Worm (Caenorhabditis elegans) whole organism, mixed stage, embryonic: ENCODE results near the gene R102.2.

ENCODE experiments used
- M03D4.4 ChIP-seq: sonication (generic microtip); optimal IDR thresholded peaks from 2 replicates; lab custom pipeline; 2017; ENCODE audit warnings: mild to moderate bottlenecking, missing genetic modification characterization, missing compliant biosample characterization
- bed-3 ChIP-seq: fragments of 200-800 bp; sonication (Bioruptor generic); optimal IDR thresholded peaks from 3 replicates; lab custom pipeline; 2018; ENCODE audit warnings: mild to moderate bottlenecking, missing genetic modification characterization, moderate library complexity, missing compliant biosample characterization
- blmp-1 ChIP-seq: fragments of 150-350 bp; optimal IDR thresholded peaks from 2 replicates; lab custom pipeline; 2014; ENCODE audit warnings: missing biosample characterization, missing genetic modification characterization
- ceh-39 ChIP-seq: fragments of 150-350 bp; optimal IDR thresholded peaks from 2 replicates; lab custom pipeline; 2014; ENCODE audit warnings: missing biosample characterization, missing genetic modification characterization
- ceh-43 ChIP-seq: fragments of 200-800 bp; sonication (Bioruptor generic); optimal IDR thresholded peaks from 2 replicates; lab custom pipeline; 2018; ENCODE audit warnings: mild to moderate bottlenecking, missing genetic modification characterization, moderate library complexity, missing compliant biosample characterization
- ceh-83 ChIP-seq: fragments of 200-800 bp; sonication (Bioruptor generic); optimal IDR thresholded peaks from 2 replicates; lab custom pipeline; 2018; ENCODE audit warnings: mild to moderate bottlenecking, missing genetic modification characterization, missing compliant biosample characterization
- ces-1 ChIP-seq: fragments of 150-350 bp; optimal IDR thresholded peaks from 2 replicates; lab custom pipeline; 2014; ENCODE audit warnings: missing biosample characterization, missing genetic modification reagents, missing genetic modification characterization
- cnd-1 ChIP-seq: fragments of 200-800 bp; sonication (Bioruptor generic); optimal IDR thresholded peaks from 2 replicates; lab custom pipeline; 2018; ENCODE audit warnings: mild to moderate bottlenecking, missing genetic modification characterization, missing compliant biosample characterization
- drap-1 ChIP-seq: fragments of 200-800 bp; sonication (Bioruptor generic); optimal IDR thresholded peaks from 3 replicates; lab custom pipeline; 2018; ENCODE audit warnings: mild to moderate bottlenecking, missing genetic modification characterization, missing compliant biosample characterization
- elt-3 ChIP-seq: fragments of 150-350 bp; optimal IDR thresholded peaks from 2 replicates; lab custom pipeline; 2014; ENCODE audit warnings: missing biosample characterization, missing genetic modification characterization
- ham-2 ChIP-seq: fragments of 200-800 bp; sonication (Bioruptor generic); optimal IDR thresholded peaks from 2 replicates; lab custom pipeline; 2018; ENCODE audit warnings: mild to moderate bottlenecking, missing genetic modification characterization, missing compliant biosample characterization
- hlh-1 ChIP-seq: fragments of 150-350 bp; optimal IDR thresholded peaks from 2 replicates; lab custom pipeline; 2014; ENCODE audit warnings: missing biosample characterization, missing genetic modification reagents, missing genetic modification characterization
- lin-13 ChIP-seq: fragments of 150-350 bp; optimal IDR thresholded peaks from 2 replicates; lab custom pipeline; 2014; ENCODE audit warnings: missing biosample characterization, missing genetic modification characterization
- lin-32 ChIP-seq: fragments of 200-800 bp; sonication (Bioruptor generic); optimal IDR thresholded peaks from 2 replicates; lab custom pipeline; 2018; ENCODE audit warnings: mild to moderate bottlenecking, missing genetic modification characterization, missing compliant biosample characterization
- lsy-2 ChIP-seq: fragments of 150-350 bp; optimal IDR thresholded peaks from 2 replicates; lab custom pipeline; 2014; ENCODE audit warnings: missing biosample characterization, missing genetic modification characterization
- mab-5 ChIP-seq: fragments of 150-350 bp; optimal IDR thresholded peaks from 2 replicates; lab custom pipeline; 2014; ENCODE audit warnings: missing biosample characterization, missing genetic modification characterization
- mep-1 ChIP-seq: fragments of 150-350 bp; optimal IDR thresholded peaks from 2 replicates; lab custom pipeline; 2017; ENCODE audit warnings: missing biosample characterization, missing genetic modification reagents, missing genetic modification characterization, inconsistent platforms
- mls-2 ChIP-seq: sonication (generic microtip); optimal IDR thresholded peaks from 2 replicates; lab custom pipeline; 2016; ENCODE audit warnings: mild to moderate bottlenecking, missing genetic modification characterization, moderate library complexity, missing compliant biosample characterization
- nhr-2 ChIP-seq: fragments of 150-350 bp; optimal IDR thresholded peaks from 2 replicates; lab custom pipeline; 2014; ENCODE audit warnings: missing biosample characterization, missing genetic modification characterization
- nhr-237 ChIP-seq: fragments of 150-350 bp; optimal IDR thresholded peaks from 2 replicates; lab custom pipeline; 2014; ENCODE audit warnings: missing biosample characterization, missing genetic modification characterization
- nhr-76 ChIP-seq: sonication (generic microtip); optimal IDR thresholded peaks from 2 replicates; lab custom pipeline; 2017; ENCODE audit warnings: missing biosample characterization, missing genetic modification characterization
- pha-4 ChIP-seq: fragments of 150-350 bp; optimal IDR thresholded peaks from 2 replicates; lab custom pipeline; 2018; ENCODE audit warnings: missing biosample characterization, missing genetic modification reagents, missing genetic modification characterization
- sem-2 ChIP-seq: fragments of 200-800 bp; sonication (Bioruptor generic); optimal IDR thresholded peaks from 2 replicates; lab custom pipeline; 2018; ENCODE audit warnings: mild to moderate bottlenecking, missing genetic modification characterization, missing compliant biosample characterization
- snpc-4 ChIP-seq: fragments of 150-350 bp; optimal IDR thresholded peaks from 2 replicates; lab custom pipeline; 2014; ENCODE audit warnings: missing biosample characterization, missing genetic modification characterization
- sptf-1 ChIP-seq: sonication (generic microtip); optimal IDR thresholded peaks from 2 replicates; lab custom pipeline; 2017; ENCODE audit warnings: mild to moderate bottlenecking, missing genetic modification characterization, moderate library complexity, missing compliant biosample characterization
- tbx-8 ChIP-seq: fragments of 200-800 bp; sonication (Bioruptor generic); optimal IDR thresholded peaks from 2 replicates; lab custom pipeline; 2018; ENCODE audit warnings: mild to moderate bottlenecking, missing genetic modification characterization, moderate library complexity, missing compliant biosample characterization
- unc-120 ChIP-seq: sonication (generic microtip); optimal IDR thresholded peaks from 2 replicates; lab custom pipeline; 2017; ENCODE audit warnings: missing genetic modification characterization, missing compliant biosample characterization; ENCODE audit not compliant: poor library complexity, severe bottlenecking
- unc-39 ChIP-seq: fragments of 150-350 bp; optimal IDR thresholded peaks from 2 replicates; lab custom pipeline; 2014; ENCODE audit warnings: missing biosample characterization, missing genetic modification characterization
- zip-8 ChIP-seq: fragments of 150-350 bp; optimal IDR thresholded peaks from 2 replicates; lab custom pipeline; 2014; ENCODE audit warnings: missing biosample characterization, missing genetic modification characterization
- ztf-11 ChIP-seq: fragments of 150-350 bp; optimal IDR thresholded peaks from 2 replicates; lab custom pipeline; 2014; ENCODE audit warnings: missing biosample characterization, missing genetic modification characterization

R102.2 gene

DNA sequence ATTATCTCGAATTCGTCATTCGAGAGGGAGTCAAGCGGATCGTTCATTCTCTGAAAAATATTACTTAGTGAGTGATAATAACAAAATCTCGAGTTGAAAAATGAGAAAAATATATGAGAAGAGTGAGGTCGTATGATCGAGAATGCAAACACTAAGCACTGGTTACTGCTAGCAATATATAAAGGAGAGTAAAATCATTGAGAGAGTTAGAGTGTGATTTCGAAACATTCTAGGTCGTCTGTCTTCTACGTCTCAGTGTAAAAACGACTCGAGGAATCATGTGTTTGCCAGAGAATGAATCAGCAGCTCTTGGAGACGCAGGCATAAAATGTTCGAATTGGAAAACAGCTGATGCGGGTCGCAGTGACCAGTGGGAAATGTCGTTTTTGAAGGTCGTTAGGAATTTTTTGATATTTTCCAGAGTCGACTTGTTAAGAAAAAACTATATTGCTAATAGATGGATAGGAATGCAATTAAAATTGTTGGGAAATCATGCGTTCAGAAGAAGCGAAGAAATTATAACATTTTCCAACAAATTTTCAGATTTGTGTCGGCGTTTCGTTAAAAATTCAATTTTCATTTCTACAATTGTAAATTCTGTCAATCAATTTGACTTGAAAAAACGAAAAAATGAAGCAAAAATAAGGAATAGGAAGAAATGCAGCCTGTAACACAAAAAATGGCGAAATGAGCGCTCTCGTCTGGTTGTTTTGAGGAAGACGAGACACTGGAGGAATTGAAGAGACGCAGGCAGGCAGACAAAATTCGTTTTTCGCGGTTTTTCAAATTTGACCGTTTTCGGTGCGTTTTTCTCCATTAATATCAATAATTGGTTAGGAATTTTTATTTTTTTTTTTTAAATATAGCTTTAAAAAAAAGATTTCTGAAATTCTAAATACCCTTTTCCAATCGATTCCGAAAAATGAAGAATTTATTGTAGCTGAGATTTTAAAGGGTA lies 9.9 kb downstream of the R102.2 start, which contains the start of gene allo-1:
Gene allo-1, minus strand, starts transcription at position 51 of the 958 bp plus-strand sequence.
- TF ChIP-seq nhr-2 (tag; lab: Kevin White, UChicago): no peak
- no peak for TF ChIP-seq lin-13 (tag; lab: Kevin White, UChicago)
- no peak for TF ChIP-seq sem-2
- TF ChIP-seq lsy-2 (tag; lab: Kevin White, UChicago): peak; percentile 10
- TF ChIP-seq mab-5 (tag; lab: Kevin White, UChicago): no peak
- no peak for TF ChIP-seq pha-4 (tag; lab: Kevin White, UChicago)
- no peak for TF ChIP-seq mep-1 (tag; lab: Kevin White, UChicago)
- TF ChIP-seq hlh-1: peak; percentile 95
- TF ChIP-seq blmp-1 (tag; lab: Kevin White, UChicago): no peak
- TF ChIP-seq mls-2 (tag; lab: Kevin White, UChicago): no peak
- TF ChIP-seq ces-1 (GFP tag; lab: Kevin White, UChicago): no peak
- no peak for TF ChIP-seq drap-1 (GFP tag; lab: Kevin White, UChicago)
- no peak for TF ChIP-seq ceh-43 (GFP tag; lab: Kevin White, UChicago)

ce11 chrIV:10698486-10698885 lies 11.1 kb downstream of the R102.2 start:
- TF ChIP-seq cnd-1 (tag; lab: Kevin White, UChicago) (no peak), M03D4.4 (tag; lab: Kevin White, UChicago) (no peak), bed-3 (GFP tag; lab: Kevin White, UChicago) (no peak), ceh-83 (GFP tag; lab: Kevin White, UChicago) (no peak), lsy-2 (tag; lab: Kevin White, UChicago) (no peak), zip-8 (tag; lab: Kevin White, UChicago) (no peak), unc-120 (no peak), sptf-1 (tag; lab: Kevin White, UChicago) (no peak), snpc-4 (tag; lab: Kevin White, UChicago) (no peak), ceh-39 (tag; lab: Kevin White, UChicago) (no peak), lin-32 (GFP tag; lab: Kevin White, UChicago) (no peak), nhr-237 (tag; lab: Kevin White, UChicago) (no peak), tbx-8 (GFP tag; lab: Kevin White, UChicago) (no peak), lin-13 (tag; lab: Kevin White, UChicago) (no peak), hlh-1 (no peak), elt-3 (tag; lab: Kevin White, UChicago) (no peak)

DNA sequence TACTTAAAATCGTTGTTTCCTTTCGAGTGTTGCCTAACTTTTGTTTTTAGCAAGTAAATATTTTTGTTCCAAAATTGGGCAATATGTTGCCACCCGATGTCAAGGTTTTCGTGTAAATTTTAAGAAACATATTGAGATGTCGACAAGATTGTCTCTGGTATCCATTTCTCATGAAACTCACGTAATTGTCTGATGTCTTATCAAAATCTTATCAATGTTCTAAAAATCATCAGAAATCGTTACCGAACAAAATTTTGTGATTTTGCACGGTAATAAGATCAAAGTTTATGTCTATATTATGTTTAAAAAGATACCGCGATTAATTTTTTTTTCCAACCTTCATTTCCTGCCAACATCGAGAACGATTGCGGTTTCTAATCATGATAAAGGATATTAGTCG lies 11.6 kb downstream of the R102.2 start:
- TF ChIP-seq snpc-4 (tag; lab: Kevin White, UChicago): no peak
- no peak for TF ChIP-seq ztf-11 (tag; lab: Kevin White, UChicago)
- TF ChIP-seq mls-2 (tag; lab: Kevin White, UChicago): no peak
- no peak for TF ChIP-seq elt-3 (tag; lab: Kevin White, UChicago)
- no peak for TF ChIP-seq unc-120
- TF ChIP-seq cnd-1 (tag; lab: Kevin White, UChicago): no peak
- TF ChIP-seq lin-13 (tag; lab: Kevin White, UChicago): no peak
- TF ChIP-seq mep-1 (tag; lab: Kevin White, UChicago): no peak
- no peak for TF ChIP-seq ceh-43 (GFP tag; lab: Kevin White, UChicago)
- no peak for TF ChIP-seq nhr-76 (tag; lab: Kevin White, UChicago)
- TF ChIP-seq drap-1 (GFP tag; lab: Kevin White, UChicago): no peak

DNA sequence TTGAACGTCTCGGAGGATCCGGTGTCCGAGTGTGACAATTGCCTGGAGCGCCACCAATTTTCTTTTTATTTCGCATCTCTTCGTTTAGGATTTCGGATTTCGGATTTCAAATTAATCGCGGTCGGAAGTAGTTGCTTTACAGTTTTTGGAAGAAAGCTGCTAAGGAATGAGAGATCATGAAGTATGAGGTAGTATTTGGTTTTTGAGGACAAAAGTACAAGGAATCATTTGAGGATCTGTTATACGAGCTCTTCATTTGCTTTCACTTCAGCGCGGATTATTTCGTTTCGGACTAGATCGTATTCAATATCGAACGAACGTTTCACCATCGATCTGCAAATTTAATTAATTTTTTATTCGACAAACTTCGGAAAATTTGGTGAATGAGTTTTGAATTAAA lies 12.3 kb downstream of the R102.2 start, which contains the start of gene R102.11:
Gene R102.11, minus strand, starts transcription at position 101 of the 400 bp plus-strand sequence.
- no peak for TF ChIP-seq bed-3 (GFP tag; lab: Kevin White, UChicago)
- no peak for TF ChIP-seq blmp-1 (tag; lab: Kevin White, UChicago)
- TF ChIP-seq ham-2: no peak
- no peak for TF ChIP-seq unc-39 (tag; lab: Kevin White, UChicago)
- TF ChIP-seq lin-13 (tag; lab: Kevin White, UChicago): no peak
- no peak for TF ChIP-seq nhr-76 (tag; lab: Kevin White, UChicago)
